Worm (Caenorhabditis elegans) whole organism, mixed stage, embryonic: Measurements from ENCODE around the gene col-89.

Source experiments
- lin-13 ChIP-seq: fragments of 150-350 bp; optimal IDR thresholded peaks from 2 replicates; lab custom pipeline; 2014; ENCODE audit warnings: missing biosample characterization, missing genetic modification characterization
- zip-8 ChIP-seq: fragments of 150-350 bp; optimal IDR thresholded peaks from 2 replicates; lab custom pipeline; 2014; ENCODE audit warnings: missing biosample characterization, missing genetic modification characterization
- ztf-11 ChIP-seq: fragments of 150-350 bp; optimal IDR thresholded peaks from 2 replicates; lab custom pipeline; 2014; ENCODE audit warnings: missing biosample characterization, missing genetic modification characterization

- TF ChIP-seq zip-8 (tag; lab: Kevin White, UChicago) (no peak), lin-13 (no peak), ztf-11 (tag; lab: Kevin White, UChicago) (no peak)
These were observed 48.0 kb upstream of the col-89 start, which contains the start of gene sel-13 for ce11 chrIII:4699922-4700321.
